Worm (Caenorhabditis elegans) whole organism, L4 larva: ENCODE data around the gene F15D4.5.

Source experiments
- dpl-1 ChIP-seq: fragments of 150-350 bp; optimal IDR thresholded peaks from 2 replicates; lab custom pipeline; 2014; ENCODE audit warnings: missing biosample characterization, missing genetic modification reagents, missing genetic modification characterization
- skn-1 ChIP-seq: fragments of 150-350 bp; optimal IDR thresholded peaks from 2 replicates; lab custom pipeline; 2014; ENCODE audit warnings: missing biosample characterization, missing genetic modification characterization
- ztf-7 ChIP-seq: fragments of 150-350 bp; optimal IDR thresholded peaks from 2 replicates; lab custom pipeline; 2014; ENCODE audit warnings: missing biosample characterization, missing genetic modification characterization

ce11 chrII:13283486-13283885 is 38.3 kb downstream of the F15D4.5 start:
- TF ChIP-seq ztf-7 (tag; lab: Kevin White, UChicago) = no peak
- TF ChIP-seq dpl-1 = no peak
- no peak for TF ChIP-seq skn-1 (tag; lab: Kevin White, UChicago)
